Fruit fly (Drosophila melanogaster) whole organism, embryonic: ENCODE measurements around the gene CG3634.

ENCODE experiments used
- Atf3 ChIP-seq: fragments of 200-800 bp; sonication (Bioruptor generic); optimal IDR thresholded peaks from 3 replicates; lab custom pipeline; 2016; ENCODE audit warnings: missing biosample characterization, missing genetic modification characterization
- Atf6 ChIP-seq: fragments of 200-800 bp; sonication (Bioruptor generic); IDR thresholded peaks from 2 replicates; pipeline ENCODE4 v1.3.6; 2022; ENCODE audit warnings: missing biosample characterization, missing genetic modification characterization
- Bgb ChIP-seq: fragments of 200-800 bp; sonication (Bioruptor generic); IDR thresholded peaks from 2 replicates; pipeline ENCODE4 v1.3.6; 2022; ENCODE audit warnings: missing biosample characterization, missing genetic modification characterization; ENCODE audit not compliant: partially characterized antibody
- CG10565 ChIP-seq: fragments of 200-800 bp; sonication (Bioruptor generic); optimal IDR thresholded peaks from 3 replicates; lab custom pipeline; 2016; ENCODE audit warnings: missing biosample characterization, mild to moderate bottlenecking, missing genetic modification characterization
- CG10654 ChIP-seq: fragments of 200-800 bp; sonication (Bioruptor generic); optimal IDR thresholded peaks from 2 replicates; lab custom pipeline; 2016; ENCODE audit warnings: missing biosample characterization, missing genetic modification characterization
- CG15479 ChIP-seq: fragments of 200-800 bp; sonication (Bioruptor generic); optimal IDR thresholded peaks from 3 replicates; lab custom pipeline; 2019; ENCODE audit warnings: missing biosample characterization, mild to moderate bottlenecking, missing genetic modification characterization, moderate library complexity
- CG15601 ChIP-seq: fragments of 200-800 bp; sonication (Bioruptor generic); optimal IDR thresholded peaks from 3 replicates; lab custom pipeline; 2019; ENCODE audit warnings: missing biosample characterization, mild to moderate bottlenecking, missing genetic modification characterization, moderate library complexity
- CG16813 ChIP-seq: fragments of 200-800 bp; sonication (Bioruptor generic); IDR thresholded peaks from 3 replicates; pipeline ENCODE4 v1.3.6; 2022; ENCODE audit warnings: missing biosample characterization, missing genetic modification characterization; ENCODE audit not compliant: partially characterized antibody
- CG18619 ChIP-seq: fragments of 200-800 bp; sonication (Bioruptor generic); optimal IDR thresholded peaks from 3 replicates; lab custom pipeline; 2017; ENCODE audit warnings: missing biosample characterization, mild to moderate bottlenecking, missing genetic modification characterization
- CG2116 ChIP-seq: fragments of 200-800 bp; sonication (Bioruptor generic); optimal IDR thresholded peaks from 3 replicates; lab custom pipeline; 2018; ENCODE audit warnings: missing biosample characterization, mild to moderate bottlenecking, missing genetic modification characterization
- CG32772 ChIP-seq: fragments of 200-800 bp; sonication (Bioruptor generic); IDR thresholded peaks from 2 replicates; pipeline ENCODE4 v1.3.6; 2022; ENCODE audit warnings: missing biosample characterization, missing genetic modification characterization
- CG3281 ChIP-seq: fragments of 200-800 bp; sonication (Bioruptor generic); optimal IDR thresholded peaks from 3 replicates; lab custom pipeline; 2017; ENCODE audit warnings: missing biosample characterization, mild to moderate bottlenecking, missing genetic modification characterization
- CG4820 ChIP-seq: fragments of 200-800 bp; sonication (Bioruptor generic); optimal IDR thresholded peaks from 3 replicates; lab custom pipeline; 2016; ENCODE audit warnings: missing biosample characterization, missing genetic modification characterization
- CG6272 ChIP-seq: fragments of 200-800 bp; sonication (Bioruptor generic); IDR thresholded peaks from 2 replicates; pipeline ENCODE4 v1.3.6; 2022; ENCODE audit warnings: missing biosample characterization, missing genetic modification characterization
- CG6854 ChIP-seq: fragments of 200-800 bp; sonication (Bioruptor generic); optimal IDR thresholded peaks from 3 replicates; lab custom pipeline; 2017; ENCODE audit warnings: missing biosample characterization, mild to moderate bottlenecking, missing genetic modification characterization
- CG7556 ChIP-seq: fragments of 200-800 bp; sonication (Bioruptor generic); optimal IDR thresholded peaks from 2 replicates; lab custom pipeline; 2017; ENCODE audit warnings: missing biosample characterization, mild to moderate bottlenecking, missing genetic modification characterization
- CG8290 ChIP-seq, 3 experiments: fragments of 200-800 bp; sonication (Bioruptor generic); optimal IDR thresholded peaks; 2 replicates each; lab custom pipeline; 2016 to 2019; ENCODE audit warnings: missing biosample characterization in 3 of 3, missing genetic modification characterization in 3 of 3, mild to moderate bottlenecking in 2 of 3, moderate library complexity in 1 of 3
- CG8388 ChIP-seq: fragments of 200-800 bp; sonication (Bioruptor generic); optimal IDR thresholded peaks from 2 replicates; lab custom pipeline; 2019; ENCODE audit warnings: missing biosample characterization, mild to moderate bottlenecking, missing genetic modification characterization, moderate library complexity
- CG9437 ChIP-seq: fragments of 200-800 bp; sonication (Bioruptor generic); optimal IDR thresholded peaks from 2 replicates; lab custom pipeline; 2018; ENCODE audit warnings: missing biosample characterization, mild to moderate bottlenecking, missing genetic modification characterization
- CG9727 ChIP-seq: fragments of 200-800 bp; sonication (Bioruptor generic); optimal IDR thresholded peaks from 3 replicates; lab custom pipeline; 2017; ENCODE audit warnings: missing biosample characterization, mild to moderate bottlenecking, missing genetic modification characterization
- Dref ChIP-seq: fragments of 200-800 bp; sonication (Bioruptor generic); IDR thresholded peaks from 2 replicates; pipeline ENCODE4 v1.3.6; 2022; ENCODE audit warnings: missing biosample characterization, missing genetic modification characterization
- Fer2 ChIP-seq: fragments of 200-800 bp; sonication (Bioruptor generic); optimal IDR thresholded peaks from 2 replicates; lab custom pipeline; 2018; ENCODE audit warnings: missing biosample characterization, mild to moderate bottlenecking, missing genetic modification characterization, moderate library complexity
- HHEX ChIP-seq: fragments of 200-800 bp; sonication (Bioruptor generic); optimal IDR thresholded peaks from 3 replicates; lab custom pipeline; 2017; ENCODE audit warnings: missing biosample characterization, mild to moderate bottlenecking, missing genetic modification characterization, missing genetic modification reagents
- Lhr ChIP-seq: fragments of 200-800 bp; sonication (Bioruptor generic); optimal IDR thresholded peaks from 3 replicates; lab custom pipeline; 2017; ENCODE audit warnings: mild to moderate bottlenecking, missing biosample characterization, missing genetic modification reagents, missing genetic modification characterization
- MESR4 ChIP-seq: fragments of 200-800 bp; sonication (Bioruptor generic); optimal IDR thresholded peaks from 2 replicates; lab custom pipeline; 2018; ENCODE audit warnings: missing biosample characterization, mild to moderate bottlenecking, missing genetic modification characterization, moderate library complexity
- NC2β ChIP-seq: fragments of 200-800 bp; sonication (Bioruptor generic); optimal IDR thresholded peaks from 2 replicates; lab custom pipeline; 2016; ENCODE audit warnings: missing biosample characterization, missing genetic modification characterization
- NFAT ChIP-seq: fragments of 200-800 bp; sonication (Bioruptor generic); IDR thresholded peaks from 2 replicates; pipeline ENCODE4 v1.3.6; 2022; ENCODE audit warnings: missing biosample characterization, missing genetic modification characterization
- PHDP ChIP-seq: fragments of 200-800 bp; sonication (Bioruptor generic); optimal IDR thresholded peaks from 3 replicates; lab custom pipeline; 2018; ENCODE audit warnings: missing biosample characterization, mild to moderate bottlenecking, missing genetic modification characterization, moderate library complexity
- Pdp1 ChIP-seq, 2 experiments: fragments of 200-800 bp; sonication (Bioruptor generic); optimal IDR thresholded peaks; 3 replicates each; lab custom pipeline; 2016; ENCODE audit warnings: missing biosample characterization in 2 of 2, missing genetic modification characterization in 2 of 2, mild to moderate bottlenecking in 1 of 2, moderate library complexity in 1 of 2
- Xbp1 ChIP-seq: fragments of 200-800 bp; sonication (Bioruptor generic); optimal IDR thresholded peaks from 3 replicates; lab custom pipeline; 2016; ENCODE audit warnings: missing biosample characterization, mild to moderate bottlenecking, missing genetic modification characterization
- YL-1 ChIP-seq: fragments of 200-800 bp; sonication (Bioruptor generic); optimal IDR thresholded peaks from 3 replicates; lab custom pipeline; 2017; ENCODE audit warnings: missing biosample characterization, mild to moderate bottlenecking, missing genetic modification characterization
- ac ChIP-seq: fragments of 200-800 bp; sonication (Bioruptor generic); optimal IDR thresholded peaks from 3 replicates; lab custom pipeline; 2017; ENCODE audit warnings: missing biosample characterization, mild to moderate bottlenecking, missing genetic modification characterization
- ap ChIP-seq: fragments of 200-800 bp; sonication (Bioruptor generic); IDR thresholded peaks from 2 replicates; pipeline ENCODE4 v1.3.6; 2022; ENCODE audit warnings: missing biosample characterization, missing genetic modification characterization
- bcd ChIP-seq: fragments of 200-800 bp; sonication (Bioruptor generic); optimal IDR thresholded peaks from 2 replicates; lab custom pipeline; 2017; ENCODE audit warnings: missing biosample characterization, mild to moderate bottlenecking, missing genetic modification characterization
- btn ChIP-seq: fragments of 200-800 bp; sonication (Bioruptor generic); optimal IDR thresholded peaks from 2 replicates; lab custom pipeline; 2016; ENCODE audit warnings: missing biosample characterization, missing genetic modification characterization
- dm ChIP-seq: fragments of 200-800 bp; sonication (Bioruptor generic); optimal IDR thresholded peaks from 3 replicates; lab custom pipeline; 2016; ENCODE audit warnings: missing biosample characterization, missing genetic modification characterization
- fd96Cb ChIP-seq: fragments of 200-800 bp; sonication (Bioruptor generic); optimal IDR thresholded peaks from 2 replicates; lab custom pipeline; 2018; ENCODE audit warnings: missing biosample characterization, mild to moderate bottlenecking, missing genetic modification characterization, moderate library complexity
- ham ChIP-seq: fragments of 200-800 bp; sonication (Bioruptor generic); IDR thresholded peaks from 2 replicates; pipeline ENCODE4 v1.3.6; 2022; ENCODE audit warnings: missing biosample characterization, missing genetic modification characterization
- hkb ChIP-seq, 2 experiments: fragments of 200-800 bp in 1 of 2; fragments of >200 bp in 1 of 2; sonication (Bioruptor generic) in 1 of 2; IDR thresholded peaks in 1 of 2; optimal IDR thresholded peaks in 1 of 2; 2 replicates each; pipeline versions ENCODE4 v1.3.6 to Lab custom; 2017 to 2022; ENCODE audit warnings: missing biosample characterization in 1 of 2, missing genetic modification characterization in 1 of 2
- inv ChIP-seq: fragments of 200-800 bp; sonication (Bioruptor generic); IDR thresholded peaks from 2 replicates; pipeline ENCODE4 v1.3.6; 2022; ENCODE audit warnings: missing biosample characterization, missing genetic modification characterization; ENCODE audit not compliant: partially characterized antibody
- pnt ChIP-seq: fragments of 200-800 bp; sonication (Bioruptor generic); optimal IDR thresholded peaks from 3 replicates; lab custom pipeline; 2016; ENCODE audit warnings: missing biosample characterization, missing genetic modification characterization
- prd ChIP-seq, 3 experiments: fragments of >200 bp in 2 of 3; fragments of 200-800 bp in 1 of 3; sonication (Bioruptor generic) in 1 of 3; optimal IDR thresholded peaks in 2 of 3; IDR thresholded peaks in 1 of 3; 2 replicates in 2 of 3; 3 replicates in 1 of 3; pipeline versions ENCODE4 v1.3.6 to Lab custom; 2017 to 2022; ENCODE audit warnings: missing biosample characterization in 1 of 3, missing genetic modification characterization in 1 of 3
- sug ChIP-seq: fragments of 200-800 bp; optimal IDR thresholded peaks from 2 replicates; lab custom pipeline; 2019; ENCODE audit warnings: missing biosample characterization, mild to moderate bottlenecking, missing genetic modification characterization, moderate library complexity
- tna ChIP-seq: fragments of 200-800 bp; sonication (Bioruptor generic); IDR thresholded peaks from 2 replicates; pipeline ENCODE4 v1.3.6; 2022; ENCODE audit warnings: missing biosample characterization, missing genetic modification characterization; ENCODE audit not compliant: partially characterized antibody
- trem ChIP-seq: fragments of 200-800 bp; optimal IDR thresholded peaks from 3 replicates; lab custom pipeline; 2019; ENCODE audit warnings: missing biosample characterization, mild to moderate bottlenecking, missing genetic modification characterization, moderate library complexity
- ttk ChIP-seq: fragments of 200-800 bp; sonication (Bioruptor generic); IDR thresholded peaks from 2 replicates; pipeline ENCODE4 v2.1.2; 2022; ENCODE audit warnings: missing biosample characterization, missing genetic modification characterization

Gene CG3634

dm6 chr3L:20778224-20779063 lies 30.6 kb downstream of the CG3634 start, which contains the start of the genes Pex16 and Pex14 (continued):
- TF ChIP-seq fd96Cb = peak; percentile 58
- TF ChIP-seq YL-1 (GFP tag; lab: Kevin White, UChicago) = peak; percentile 47
- peak; percentile 76 for TF ChIP-seq NFAT (GFP tag; lab: Robert Waterston, UW)
- peak; percentile 37 for TF ChIP-seq CG10654 (GFP tag; lab: Kevin White, UChicago)
- peak; percentile 68 to 82 for TF ChIP-seq Pdp1 (GFP tag; optimal IDR thresholded peaks at IDR 0.05; lab: Kevin White, UChicago)
- peak; percentile 75 for TF ChIP-seq Atf3 (GFP tag; lab: Kevin White, UChicago)
- TF ChIP-seq Bgb (GFP tag; lab: Robert Waterston, UW) = no peak
- peak; percentile 37 for TF ChIP-seq Dref (GFP tag; lab: Robert Waterston, UW)
- TF ChIP-seq Atf6 (GFP tag; lab: Robert Waterston, UW) = peak; percentile 60; the same call in 1 of the 2 replicates
- peak; percentile 69 for TF ChIP-seq CG18619
- TF ChIP-seq PHDP (tag; lab: Kevin White, UChicago) = peak; percentile 46
- peak; percentile 88 for TF ChIP-seq Xbp1 (GFP tag; lab: Kevin White, UChicago)
- TF ChIP-seq MESR4 (GFP tag; lab: Kevin White, UChicago) = peak; percentile 67
- no peak for TF ChIP-seq CG8388 (GFP tag; lab: Kevin White, UChicago)
- TF ChIP-seq trem = peak; percentile 15
- TF ChIP-seq pnt = peak; percentile 86
- peak; percentile 24 for TF ChIP-seq NC2β (GFP tag; lab: Kevin White, UChicago)
- TF ChIP-seq CG15479 (GFP tag; lab: Kevin White, UChicago) = no peak
- peak; percentile 51 for TF ChIP-seq CG7556 (GFP tag; lab: Kevin White, UChicago)
- TF ChIP-seq Fer2 (tag; lab: Kevin White, UChicago) = peak; percentile 62
- peak; percentile 100 for TF ChIP-seq CG9437 (GFP tag; lab: Kevin White, UChicago)
- peak; percentile 34; the same call in 1 of the 2 replicates for TF ChIP-seq ap (GFP tag; lab: Robert Waterston, UW)
- TF ChIP-seq CG15601 = no peak
- peak; percentile 45 for TF ChIP-seq btn
- no peak for TF ChIP-seq ham
- no peak for TF ChIP-seq prd (optimal IDR thresholded peaks at IDR 0.05; lab: Kevin White, UChicago)
- TF ChIP-seq prd (GFP tag; IDR thresholded peaks at IDR 0.05; lab: Robert Waterston, UW) = peak; percentile 83
- TF ChIP-seq CG4820 (GFP tag; lab: Kevin White, UChicago) = peak; percentile 45
- TF ChIP-seq Lhr (GFP tag; lab: Kevin White, UChicago) = peak; percentile 28
- TF ChIP-seq ttk (GFP tag; lab: Robert Waterston, UW) = peak; percentile 73
- TF ChIP-seq dm (GFP tag; lab: Kevin White, UChicago) = peak; percentile 48
- peak; percentile 14 for TF ChIP-seq CG8290 (GFP tag; optimal IDR thresholded peaks at IDR 0.05; lab: Kevin White, UChicago)
- peak in 1 of 2 experiments; percentile 85 for TF ChIP-seq CG8290 (tag; optimal IDR thresholded peaks at IDR 0.05; lab: Kevin White, UChicago)
- TF ChIP-seq tna (GFP tag; lab: Robert Waterston, UW) = no peak
- peak; percentile 31 for TF ChIP-seq HHEX (GFP tag; lab: Kevin White, UChicago)
- no peak for TF ChIP-seq CG16813 (GFP tag; lab: Robert Waterston, UW)
- peak; percentile 73 for TF ChIP-seq bcd (GFP tag; lab: Kevin White, UChicago)
- TF ChIP-seq inv (GFP tag; lab: Robert Waterston, UW) = no peak
- TF ChIP-seq CG3281 (GFP tag; lab: Kevin White, UChicago) = peak; percentile 64
- TF ChIP-seq CG2116 (GFP tag; lab: Kevin White, UChicago) = peak; percentile 47
- TF ChIP-seq CG6272 (GFP tag; lab: Robert Waterston, UW) = peak; percentile 54; the same call in 1 of the 2 replicates
- peak; percentile 53 for TF ChIP-seq sug
- TF ChIP-seq CG10565 (GFP tag; lab: Kevin White, UChicago) = no peak
- TF ChIP-seq ac = no peak
- TF ChIP-seq CG32772 (GFP tag; lab: Robert Waterston, UW) = peak; percentile 65
- peak; percentile 69 for TF ChIP-seq CG9727 (GFP tag; lab: Kevin White, UChicago)
- no peak for TF ChIP-seq CG6854 (GFP tag; lab: Kevin White, UChicago)
- TF ChIP-seq hkb (optimal IDR thresholded peaks at IDR 0.05; lab: Kevin White, UChicago) = no peak
- TF ChIP-seq hkb (GFP tag; IDR thresholded peaks at IDR 0.05; lab: Robert Waterston, UW) = no peak
